Fruit fly (Drosophila melanogaster): Measurements from ENCODE around the gene CG9555.

DNA sequence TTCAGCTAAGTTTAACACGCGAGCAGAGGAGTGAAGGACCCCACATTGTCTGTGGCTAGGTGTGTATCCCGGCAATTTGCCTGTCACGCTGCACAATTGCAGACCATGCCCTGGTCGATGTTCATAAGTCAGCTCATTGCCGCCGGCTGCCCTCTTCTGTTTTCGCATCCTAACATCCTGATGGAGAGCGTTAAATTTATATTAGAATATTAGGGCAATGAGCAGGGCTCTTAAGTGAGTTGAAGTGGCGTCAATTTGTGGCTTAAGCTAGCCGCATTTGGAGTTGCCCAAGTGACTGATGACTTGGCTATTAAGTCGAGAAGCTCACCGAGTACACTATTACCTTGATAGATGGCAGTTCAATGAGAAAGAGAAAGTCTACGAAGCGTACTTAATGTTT, 34.6 kb downstream of the CG9555 start:
- TF ChIP-seq Dfd (GFP tag; optimal IDR thresholded peaks at IDR 0.05): no peak
- TF ChIP-seq Myc (optimal IDR thresholded peaks at IDR 0.05): no peak
- TF ChIP-seq jim (GFP tag; optimal IDR thresholded peaks at IDR 0.05): no peak
- TF ChIP-seq pan (optimal IDR thresholded peaks at IDR 0.05): no peak
- no peak for TF ChIP-seq dsf (GFP tag; optimal IDR thresholded peaks at IDR 0.05; ENCODE audit: borderline replicate concordance)
- no peak for TF ChIP-seq Abd-B (GFP tag; optimal IDR thresholded peaks at IDR 0.05)
- no peak for TF ChIP-seq fru (GFP tag; optimal IDR thresholded peaks at IDR 0.05)
- no peak for TF ChIP-seq h (GFP tag; optimal IDR thresholded peaks at IDR 0.05)
- no peak for TF ChIP-seq GATAd (GFP tag; optimal IDR thresholded peaks at IDR 0.05)
- no peak for TF ChIP-seq Hnf4 (GFP tag; optimal IDR thresholded peaks at IDR 0.05)
- no peak for TF ChIP-seq woc (GFP tag; optimal IDR thresholded peaks at IDR 0.05)
- no peak for TF ChIP-seq Jra (GFP tag; optimal IDR thresholded peaks at IDR 0.05)
- no peak for TF ChIP-seq Mio (GFP tag; optimal IDR thresholded peaks at IDR 0.05)
- TF ChIP-seq br (GFP tag; optimal IDR thresholded peaks at IDR 0.05): no peak
